Fruit fly (Drosophila melanogaster) whole organism, embryonic: Measurements from ENCODE around the gene snz.

Experiments used
- CG10147 ChIP-seq: fragments of 200-800 bp; sonication (Bioruptor generic); optimal IDR thresholded peaks from 2 replicates; lab custom pipeline; 2019; ENCODE audit warnings: missing biosample characterization, mild to moderate bottlenecking, missing genetic modification characterization, moderate library complexity
- CG12155 ChIP-seq: fragments of 200-800 bp; sonication (Bioruptor generic); optimal IDR thresholded peaks from 3 replicates; lab custom pipeline; 2016; ENCODE audit warnings: missing biosample characterization, missing genetic modification characterization
- CG14014 ChIP-seq: fragments of 200-800 bp; sonication (Bioruptor generic); IDR thresholded peaks from 2 replicates; pipeline ENCODE4 v1.3.6; 2022; ENCODE audit warnings: missing biosample characterization, missing genetic modification characterization
- CG14667 ChIP-seq: fragments of 200-800 bp; sonication (Bioruptor generic); IDR thresholded peaks from 2 replicates; pipeline ENCODE4 v1.3.6; 2022; ENCODE audit warnings: missing biosample characterization, missing genetic modification characterization
- CG16863 ChIP-seq: fragments of 200-800 bp; sonication (Bioruptor generic); optimal IDR thresholded peaks from 3 replicates; lab custom pipeline; 2016; ENCODE audit warnings: missing biosample characterization, missing genetic modification characterization
- CG17612 ChIP-seq: fragments of 200-800 bp; sonication (Bioruptor generic); IDR thresholded peaks from 2 replicates; pipeline ENCODE4 v1.3.6; 2022; ENCODE audit warnings: missing biosample characterization, missing genetic modification characterization
- CG2678 ChIP-seq: fragments of 200-800 bp; sonication (Bioruptor generic); optimal IDR thresholded peaks from 3 replicates; lab custom pipeline; 2019; ENCODE audit warnings: missing biosample characterization, mild to moderate bottlenecking, missing genetic modification characterization, moderate library complexity
- CG31224 ChIP-seq: fragments of 200-800 bp; sonication (Bioruptor generic); IDR thresholded peaks from 2 replicates; pipeline ENCODE4 v1.3.6; 2022; ENCODE audit warnings: missing biosample characterization, missing genetic modification characterization
- CG31388 ChIP-seq: fragments of 200-800 bp; sonication (Bioruptor generic); optimal IDR thresholded peaks from 2 replicates; lab custom pipeline; 2016; ENCODE audit warnings: missing biosample characterization, missing genetic modification characterization
- CG3163 ChIP-seq: fragments of 200-800 bp; sonication (Bioruptor generic); optimal IDR thresholded peaks from 3 replicates; lab custom pipeline; 2016; ENCODE audit warnings: missing biosample characterization, missing genetic modification characterization
- CG32532 ChIP-seq: fragments of 200-800 bp; sonication (Bioruptor generic); IDR thresholded peaks from 2 replicates; pipeline ENCODE4 v1.3.6; 2022; ENCODE audit warnings: missing biosample characterization, missing genetic modification characterization
- CG33213 ChIP-seq: fragments of 200-800 bp; sonication (Bioruptor generic); optimal IDR thresholded peaks from 3 replicates; lab custom pipeline; 2016; ENCODE audit warnings: missing biosample characterization, missing genetic modification characterization
- CG6254 ChIP-seq: fragments of 200-800 bp; sonication (Bioruptor generic); optimal IDR thresholded peaks from 3 replicates; lab custom pipeline; 2017; ENCODE audit warnings: mild to moderate bottlenecking, missing biosample characterization, missing genetic modification reagents, missing genetic modification characterization
- CG6689 ChIP-seq: fragments of 200-800 bp; sonication (Bioruptor generic); IDR thresholded peaks from 2 replicates; pipeline ENCODE4 v1.3.6; 2022; ENCODE audit warnings: missing biosample characterization, missing genetic modification characterization
- D19B ChIP-seq: fragments of 200-800 bp; sonication (Bioruptor generic); optimal IDR thresholded peaks from 2 replicates; lab custom pipeline; 2017; ENCODE audit warnings: missing biosample characterization, mild to moderate bottlenecking, missing genetic modification characterization
- Deaf1 ChIP-seq: fragments of 200-800 bp; optimal IDR thresholded peaks from 3 replicates; lab custom pipeline; 2019; ENCODE audit warnings: missing biosample characterization, mild to moderate bottlenecking, missing genetic modification characterization, moderate library complexity
- ERR ChIP-seq: fragments of 200-800 bp; sonication (Bioruptor generic); optimal IDR thresholded peaks from 2 replicates; lab custom pipeline; 2016; ENCODE audit warnings: missing biosample characterization, missing genetic modification characterization
- Ets65A ChIP-seq: fragments of 200-800 bp; sonication (Bioruptor generic); peaks from one replicate; lab custom pipeline; 2016; ENCODE audit warnings: missing biosample characterization, missing genetic modification characterization
- HLH4C ChIP-seq: fragments of 200-800 bp; sonication (Bioruptor generic); IDR thresholded peaks from 3 replicates; pipeline ENCODE4 v1.3.6; 2022; ENCODE audit warnings: missing biosample characterization, missing genetic modification characterization; ENCODE audit not compliant: partially characterized antibody
- HmgZ ChIP-seq: fragments of 200-800 bp; sonication (Bioruptor generic); optimal IDR thresholded peaks from 2 replicates; lab custom pipeline; 2018; ENCODE audit warnings: missing biosample characterization, mild to moderate bottlenecking, missing genetic modification characterization
- Hmr ChIP-seq: fragments of 200-800 bp; sonication (Bioruptor generic); optimal IDR thresholded peaks from 3 replicates; lab custom pipeline; 2017; ENCODE audit warnings: mild to moderate bottlenecking, missing biosample characterization, missing genetic modification reagents, missing genetic modification characterization
- MESR4 ChIP-seq: fragments of 200-800 bp; sonication (Bioruptor generic); optimal IDR thresholded peaks from 2 replicates; lab custom pipeline; 2018; ENCODE audit warnings: missing biosample characterization, mild to moderate bottlenecking, missing genetic modification characterization, moderate library complexity
- Max ChIP-seq: fragments of 200-800 bp; sonication (Bioruptor generic); optimal IDR thresholded peaks from 2 replicates; lab custom pipeline; 2016; ENCODE audit warnings: missing biosample characterization, mild to moderate bottlenecking, missing genetic modification characterization
- Nf-YC ChIP-seq: fragments of 200-800 bp; optimal IDR thresholded peaks from 3 replicates; lab custom pipeline; 2019; ENCODE audit warnings: missing biosample characterization, mild to moderate bottlenecking, missing genetic modification characterization, moderate library complexity
- Oli ChIP-seq: fragments of 200-800 bp; sonication (Bioruptor generic); optimal IDR thresholded peaks from 2 replicates; lab custom pipeline; 2018; ENCODE audit warnings: missing biosample characterization, mild to moderate bottlenecking, missing genetic modification characterization, moderate library complexity
- Pdp1 ChIP-seq, 2 experiments: fragments of 200-800 bp; sonication (Bioruptor generic); optimal IDR thresholded peaks; 3 replicates each; lab custom pipeline; 2016; ENCODE audit warnings: missing biosample characterization in 2 of 2, missing genetic modification characterization in 2 of 2, mild to moderate bottlenecking in 1 of 2, moderate library complexity in 1 of 2
- Sox100B ChIP-seq: fragments of 200-800 bp; sonication (Bioruptor generic); optimal IDR thresholded peaks from 3 replicates; lab custom pipeline; 2018; ENCODE audit warnings: missing biosample characterization, mild to moderate bottlenecking, missing genetic modification characterization
- Vsx1 ChIP-seq: fragments of 200-800 bp; sonication (Bioruptor generic); optimal IDR thresholded peaks from 2 replicates; lab custom pipeline; 2017; ENCODE audit warnings: missing biosample characterization, mild to moderate bottlenecking, missing genetic modification characterization, missing genetic modification reagents
- YL-1 ChIP-seq: fragments of 200-800 bp; sonication (Bioruptor generic); optimal IDR thresholded peaks from 3 replicates; lab custom pipeline; 2017; ENCODE audit warnings: missing biosample characterization, mild to moderate bottlenecking, missing genetic modification characterization
- ato ChIP-seq: fragments of 200-800 bp; sonication (Bioruptor generic); IDR thresholded peaks from 2 replicates; pipeline ENCODE4 v1.3.6; 2022; ENCODE audit warnings: missing biosample characterization, missing genetic modification characterization; ENCODE audit not compliant: partially characterized antibody
- ci ChIP-seq: fragments of 200-800 bp; sonication (Bioruptor generic); IDR thresholded peaks from 3 replicates; pipeline ENCODE4 v1.3.6; 2022; ENCODE audit warnings: missing biosample characterization, missing genetic modification characterization
- corto ChIP-seq: fragments of 200-800 bp; sonication (Bioruptor generic); optimal IDR thresholded peaks from 2 replicates; lab custom pipeline; 2016; ENCODE audit warnings: missing biosample characterization, mild to moderate bottlenecking, missing genetic modification characterization, moderate library complexity
- emc ChIP-seq: fragments of 200-800 bp; sonication (Bioruptor generic); optimal IDR thresholded peaks from 2 replicates; lab custom pipeline; 2016; ENCODE audit warnings: missing biosample characterization, missing genetic modification characterization
- eyg ChIP-seq: fragments of 200-800 bp; sonication (Bioruptor generic); optimal IDR thresholded peaks from 3 replicates; lab custom pipeline; 2016; ENCODE audit warnings: missing biosample characterization, missing genetic modification characterization
- fd96Cb ChIP-seq: fragments of 200-800 bp; sonication (Bioruptor generic); optimal IDR thresholded peaks from 2 replicates; lab custom pipeline; 2018; ENCODE audit warnings: missing biosample characterization, mild to moderate bottlenecking, missing genetic modification characterization, moderate library complexity
- gsb ChIP-seq: fragments of 200-800 bp; sonication (Bioruptor generic); IDR thresholded peaks from 2 replicates; pipeline ENCODE4 v1.3.6; 2022; ENCODE audit warnings: missing biosample characterization, missing genetic modification characterization
- hbn ChIP-seq: fragments of 200-800 bp; sonication (Bioruptor generic); IDR thresholded peaks from 2 replicates; pipeline ENCODE4 v1.3.6; 2022; ENCODE audit warnings: missing biosample characterization, missing genetic modification characterization; ENCODE audit not compliant: partially characterized antibody
- kah ChIP-seq: fragments of 200-800 bp; sonication (Bioruptor generic); optimal IDR thresholded peaks from 2 replicates; lab custom pipeline; 2018; ENCODE audit warnings: missing biosample characterization, mild to moderate bottlenecking, missing genetic modification characterization
- oc ChIP-seq: fragments of 200-800 bp; sonication (Bioruptor generic); optimal IDR thresholded peaks from 2 replicates; lab custom pipeline; 2018; ENCODE audit warnings: missing biosample characterization, mild to moderate bottlenecking, missing genetic modification characterization, moderate library complexity
- pan ChIP-seq, 4 experiments: fragments of >200 bp in 3 of 4; fragments of 200-800 bp in 1 of 4; sonication (Bioruptor generic) in 1 of 4; optimal IDR thresholded peaks in 3 of 4; IDR thresholded peaks in 1 of 4; 2 replicates each; pipeline versions ENCODE4 v1.3.6 to Lab custom; 2017 to 2022; ENCODE audit warnings: missing biosample characterization in 2 of 4, missing genetic modification characterization in 2 of 4, mixed read lengths in 1 of 4
- peb ChIP-seq: fragments of 200-800 bp; sonication (Bioruptor generic); IDR thresholded peaks from 2 replicates; pipeline ENCODE4 v1.3.6; 2022; ENCODE audit warnings: missing biosample characterization, missing genetic modification characterization
- pfk ChIP-seq: fragments of 200-800 bp; sonication (Bioruptor generic); optimal IDR thresholded peaks from 2 replicates; lab custom pipeline; 2018; ENCODE audit warnings: missing biosample characterization, mild to moderate bottlenecking, missing genetic modification characterization, moderate library complexity
- psq ChIP-seq: fragments of 200-800 bp; sonication (Bioruptor generic); optimal IDR thresholded peaks from 2 replicates; lab custom pipeline; 2017; ENCODE audit warnings: missing biosample characterization, missing genetic modification characterization
- sisA ChIP-seq: fragments of 200-800 bp; sonication (Bioruptor generic); IDR thresholded peaks from 2 replicates; pipeline ENCODE4 v1.3.6; 2022; ENCODE audit warnings: missing biosample characterization, missing genetic modification characterization
- slp2 ChIP-seq: fragments of 200-800 bp; sonication (Bioruptor generic); optimal IDR thresholded peaks from 2 replicates; lab custom pipeline; 2016; ENCODE audit warnings: missing biosample characterization, missing genetic modification characterization
- sr ChIP-seq: fragments of 200-800 bp; sonication (Bioruptor generic); IDR thresholded peaks from 3 replicates; pipeline ENCODE4 v1.3.6; 2022; ENCODE audit warnings: missing biosample characterization, missing genetic modification characterization
- vnd ChIP-seq: fragments of 200-800 bp; sonication (Bioruptor generic); IDR thresholded peaks from 3 replicates; pipeline ENCODE4 v1.3.6; 2022; ENCODE audit warnings: missing biosample characterization, missing genetic modification characterization; ENCODE audit not compliant: partially characterized antibody
- yki ChIP-seq: fragments of >200 bp; optimal IDR thresholded peaks from 3 replicates; lab custom pipeline; 2018
- zfh1 ChIP-seq: fragments of 200-800 bp; sonication (Bioruptor generic); IDR thresholded peaks from 3 replicates; pipeline ENCODE4 v1.3.6; 2022; ENCODE audit warnings: missing biosample characterization, missing genetic modification characterization

Gene snz

DNA sequence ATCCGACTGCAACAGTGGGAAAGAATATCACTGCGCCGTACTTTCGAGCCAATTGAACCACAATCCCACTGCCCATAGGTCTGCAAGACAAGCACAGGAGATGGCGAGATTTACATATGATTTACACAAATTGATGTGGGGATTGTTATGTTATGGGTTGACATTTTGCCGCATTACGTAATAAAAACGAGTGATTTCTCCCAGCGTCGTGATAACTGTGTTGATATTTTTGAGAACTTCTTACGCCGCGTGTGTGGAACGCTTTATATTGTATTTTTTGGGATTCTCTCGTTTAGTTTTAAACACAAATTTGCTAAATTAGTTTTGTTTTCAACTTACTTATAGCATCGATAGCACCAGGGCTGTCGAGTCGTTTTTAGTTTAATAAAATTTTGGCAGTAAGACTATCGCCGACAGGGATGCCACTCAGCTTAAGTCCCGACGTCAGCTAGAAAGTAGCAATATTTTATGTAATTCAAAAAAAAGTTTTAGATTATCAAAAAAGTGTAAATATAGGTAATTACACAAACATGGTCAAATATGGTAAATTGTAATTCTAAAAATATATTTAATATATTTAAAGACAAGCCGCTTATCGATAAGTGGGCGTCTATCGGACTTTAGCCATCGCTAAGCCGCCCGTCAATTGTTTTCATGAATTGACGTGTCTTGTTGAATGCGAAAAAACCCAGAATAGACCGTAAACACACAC, 18.3 kb upstream of the snz start, which contains the start of the genes CG45089, ND-MNLL and p115 (continued):
- peak; percentile 15 for TF ChIP-seq Deaf1
- no peak for TF ChIP-seq CG16863 (GFP tag; lab: Kevin White, UChicago)
- TF ChIP-seq gsb: no peak
- TF ChIP-seq CG33213 (GFP tag; lab: Kevin White, UChicago): no peak
- TF ChIP-seq CG10147 (GFP tag; lab: Kevin White, UChicago): peak; percentile 56
- TF ChIP-seq eyg (GFP tag; lab: Kevin White, UChicago): no peak
- TF ChIP-seq oc (tag; lab: Kevin White, UChicago): peak; percentile 31
- TF ChIP-seq emc (GFP tag; lab: Kevin White, UChicago): no peak
- peak; percentile 1 for TF ChIP-seq CG6254 (GFP tag; lab: Kevin White, UChicago)
- no peak for TF ChIP-seq Oli
- TF ChIP-seq Nf-YC (tag; lab: Kevin White, UChicago): peak; percentile 62
- TF ChIP-seq corto (GFP tag; lab: Kevin White, UChicago): peak; percentile 43
- TF ChIP-seq yki (lab: Kevin White, UChicago): no peak
- TF ChIP-seq hbn (GFP tag; lab: Robert Waterston, UW): peak; percentile 54
- peak; percentile 45 for TF ChIP-seq Sox100B (GFP tag; lab: Kevin White, UChicago)
- TF ChIP-seq sisA (GFP tag; lab: Robert Waterston, UW): peak; percentile 51
- peak; percentile 55; the same call in 1 of the 3 replicates for TF ChIP-seq zfh1 (GFP tag; lab: Robert Waterston, UW)
- TF ChIP-seq HLH4C: peak; percentile 45
- TF ChIP-seq Max (GFP tag; lab: Kevin White, UChicago): peak; percentile 57
- peak; percentile 6 for TF ChIP-seq CG31388 (GFP tag; lab: Kevin White, UChicago)
- TF ChIP-seq CG12155 (GFP tag; lab: Kevin White, UChicago): peak; percentile 66
- no peak for TF ChIP-seq psq (GFP tag; lab: Kevin White, UChicago)
- TF ChIP-seq ERR (GFP tag; lab: Kevin White, UChicago): no peak
- no peak for TF ChIP-seq D19B (GFP tag; lab: Kevin White, UChicago)
- TF ChIP-seq ato (GFP tag; lab: Robert Waterston, UW): no peak
- TF ChIP-seq slp2 (GFP tag; lab: Kevin White, UChicago): no peak
- TF ChIP-seq ci: no peak
- peak; percentile 40; the same call in 1 of the 2 replicates for TF ChIP-seq CG6689 (GFP tag; lab: Robert Waterston, UW)
- TF ChIP-seq YL-1 (GFP tag; lab: Kevin White, UChicago): peak; percentile 85
- TF ChIP-seq CG3163 (GFP tag; lab: Kevin White, UChicago): no peak
- TF ChIP-seq peb: no peak
- peak; percentile 40 for TF ChIP-seq Hmr (GFP tag; lab: Kevin White, UChicago)
- no peak for TF ChIP-seq CG31224 (GFP tag; lab: Robert Waterston, UW)
- TF ChIP-seq CG17612: no peak
- no peak for TF ChIP-seq Vsx1 (GFP tag; lab: Kevin White, UChicago)
- peak; percentile 93 for TF ChIP-seq Ets65A
- TF ChIP-seq Pdp1 (GFP tag; optimal IDR thresholded peaks at IDR 0.05; lab: Kevin White, UChicago): peak in 1 of 2 experiments; percentile 98
- no peak for TF ChIP-seq sr (GFP tag; lab: Robert Waterston, UW)
- peak; percentile 55 for TF ChIP-seq HmgZ (tag; lab: Kevin White, UChicago)
- no peak for TF ChIP-seq kah (GFP tag; lab: Kevin White, UChicago)
- peak; percentile 53 for TF ChIP-seq MESR4 (GFP tag; lab: Kevin White, UChicago)
- no peak for TF ChIP-seq pfk (GFP tag; lab: Kevin White, UChicago)
- peak; percentile 25; the same call in 1 of the 2 replicates for TF ChIP-seq CG14667 (GFP tag; lab: Robert Waterston, UW)
- peak; percentile 47; the same call in 1 of the 2 replicates for TF ChIP-seq CG14014 (GFP tag; lab: Robert Waterston, UW)
- TF ChIP-seq vnd (GFP tag; lab: Robert Waterston, UW): no peak
- no peak for TF ChIP-seq pan (optimal IDR thresholded peaks at IDR 0.05; lab: Kevin White, UChicago)
- TF ChIP-seq pan (GFP tag; optimal IDR thresholded peaks at IDR 0.05 in 1 of 2, IDR thresholded peaks at IDR 0.05 in 1 of 2): peak in 1 of 2 experiments; percentile 20
- peak; percentile 69 for TF ChIP-seq CG2678 (tag; lab: Kevin White, UChicago)
- peak; percentile 26 for TF ChIP-seq fd96Cb (tag; lab: Kevin White, UChicago)
- peak; percentile 43; the same call in 1 of the 2 replicates for TF ChIP-seq CG32532 (GFP tag; lab: Robert Waterston, UW)
